Worm (Caenorhabditis elegans) whole organism, mixed stage, embryonic: ENCODE data around the gene exc-7.

ENCODE experiments used
- bed-3 ChIP-seq: fragments of 200-800 bp; sonication (Bioruptor generic); optimal IDR thresholded peaks from 3 replicates; lab custom pipeline; 2018; ENCODE audit warnings: mild to moderate bottlenecking, missing genetic modification characterization, moderate library complexity, missing compliant biosample characterization
- ceh-43 ChIP-seq: fragments of 200-800 bp; sonication (Bioruptor generic); optimal IDR thresholded peaks from 2 replicates; lab custom pipeline; 2018; ENCODE audit warnings: mild to moderate bottlenecking, missing genetic modification characterization, moderate library complexity, missing compliant biosample characterization
- nhr-237 ChIP-seq: fragments of 150-350 bp; optimal IDR thresholded peaks from 2 replicates; lab custom pipeline; 2014; ENCODE audit warnings: missing biosample characterization, missing genetic modification characterization
- snpc-4 ChIP-seq: fragments of 150-350 bp; optimal IDR thresholded peaks from 2 replicates; lab custom pipeline; 2014; ENCODE audit warnings: missing biosample characterization, missing genetic modification characterization
- unc-62 ChIP-seq: fragments of 150-350 bp; optimal IDR thresholded peaks from 2 replicates; lab custom pipeline; 2014; ENCODE audit warnings: missing biosample characterization, missing genetic modification reagents, missing genetic modification characterization

DNA sequence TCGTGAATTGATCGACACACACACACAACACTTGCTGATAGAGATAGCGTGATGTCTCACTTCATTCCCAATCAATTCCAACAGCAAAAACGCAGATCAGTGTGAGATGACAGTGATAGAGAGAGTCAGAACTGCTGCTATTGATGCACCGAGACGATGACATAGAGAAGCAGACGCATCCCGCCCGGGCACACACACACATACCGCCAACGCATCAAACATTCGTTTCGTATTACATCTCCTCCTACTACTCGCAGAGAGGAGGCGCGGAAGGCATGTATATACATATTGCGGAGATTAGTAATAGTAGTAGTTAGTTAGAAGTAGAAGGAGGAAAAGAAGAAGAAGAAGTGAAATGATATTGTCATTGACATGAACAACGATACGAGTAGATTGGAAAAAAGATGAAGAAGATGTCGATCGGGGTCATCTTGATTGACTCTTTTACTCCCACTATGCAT, 43.7 kb downstream of the exc-7 start:
- TF ChIP-seq bed-3: no peak
- TF ChIP-seq snpc-4 (tag; lab: Kevin White, UChicago): no peak
- peak; percentile 84 for TF ChIP-seq unc-62 (GFP tag; lab: Kevin White, UChicago)
- no peak for TF ChIP-seq ceh-43 (GFP tag; lab: Kevin White, UChicago)
- no peak for TF ChIP-seq nhr-237 (tag; lab: Kevin White, UChicago)
